Worm (Caenorhabditis elegans) whole organism, L2 larva: ENCODE results near the gene nas-25.
A peak's percentile ranks its signal among the peaks of the same experiment; 100 is the strongest.

Experiments used
- F13H6.1 ChIP-seq: sonication (generic microtip); optimal IDR thresholded peaks from 2 replicates; lab custom pipeline; 2016; ENCODE audit warnings: missing genetic modification characterization, missing compliant biosample characterization
- R02D3.7 ChIP-seq: fragments of 150-350 bp; optimal IDR thresholded peaks from 2 replicates; lab custom pipeline; 2014; ENCODE audit warnings: missing biosample characterization, missing genetic modification characterization
- Y55F3AM.14 ChIP-seq: fragments of 200-800 bp; sonication (Bioruptor generic); optimal IDR thresholded peaks from 2 replicates; lab custom pipeline; 2018; ENCODE audit warnings: mild to moderate bottlenecking, missing genetic modification characterization, missing compliant biosample characterization
- ZK546.5 ChIP-seq: sonication (generic microtip); optimal IDR thresholded peaks from 2 replicates; lab custom pipeline; 2017; ENCODE audit warnings: missing biosample characterization, missing genetic modification characterization
- alr-1 ChIP-seq: fragments of 150-350 bp; optimal IDR thresholded peaks from 2 replicates; lab custom pipeline; 2014; ENCODE audit warnings: missing biosample characterization, missing genetic modification characterization
- aly-2 ChIP-seq: fragments of 150-350 bp; optimal IDR thresholded peaks from 2 replicates; lab custom pipeline; 2014; ENCODE audit warnings: missing biosample characterization, missing genetic modification characterization
- ama-1 ChIP-seq: fragments of 150-350 bp; optimal IDR thresholded peaks from 2 replicates; lab custom pipeline; 2018; ENCODE audit warnings: inconsistent platforms
- ceh-16 ChIP-seq: fragments of 150-350 bp; optimal IDR thresholded peaks from 2 replicates; lab custom pipeline; 2014; ENCODE audit warnings: missing biosample characterization, missing genetic modification characterization
- crh-2 ChIP-seq: sonication (generic microtip); optimal IDR thresholded peaks from 2 replicates; lab custom pipeline; 2017; ENCODE audit warnings: missing biosample characterization, missing genetic modification characterization
- dmd-4 ChIP-seq: sonication (generic microtip); optimal IDR thresholded peaks from 2 replicates; lab custom pipeline; 2017; ENCODE audit warnings: missing biosample characterization, missing genetic modification characterization
- elt-1 ChIP-seq: fragments of 150-350 bp; optimal IDR thresholded peaks from 2 replicates; lab custom pipeline; 2014; ENCODE audit warnings: missing biosample characterization, missing genetic modification characterization
- fos-1 ChIP-seq: fragments of 150-350 bp; optimal IDR thresholded peaks from 2 replicates; lab custom pipeline; 2014; ENCODE audit warnings: missing biosample characterization, missing genetic modification characterization
- gmeb-1 ChIP-seq: fragments of 150-350 bp; optimal IDR thresholded peaks from 2 replicates; lab custom pipeline; 2014; ENCODE audit warnings: missing biosample characterization, missing genetic modification characterization
- lin-11 ChIP-seq: fragments of 150-350 bp; sonication (generic microtip); optimal IDR thresholded peaks from 2 replicates; lab custom pipeline; 2014; ENCODE audit warnings: missing biosample characterization, missing genetic modification characterization, inconsistent platforms, mixed read lengths
- lin-39 ChIP-seq: fragments of 150-350 bp; optimal IDR thresholded peaks from 2 replicates; lab custom pipeline; 2014; ENCODE audit warnings: missing biosample characterization, missing genetic modification reagents, missing genetic modification characterization
- lsy-2 ChIP-seq, 2 experiments: fragments of 150-350 bp in 1 of 2; sonication (generic microtip) in 1 of 2; optimal IDR thresholded peaks; 2 replicates each; lab custom pipeline; 2014 to 2017; ENCODE audit warnings: missing biosample characterization in 2 of 2, missing genetic modification characterization in 2 of 2
- mab-5 ChIP-seq: fragments of 150-350 bp; optimal IDR thresholded peaks from 2 replicates; lab custom pipeline; 2014; ENCODE audit warnings: missing biosample characterization, missing genetic modification characterization
- mbf-1 ChIP-seq: sonication (generic microtip); optimal IDR thresholded peaks from 2 replicates; lab custom pipeline; 2017; ENCODE audit warnings: missing biosample characterization, missing genetic modification characterization
- mdl-1 ChIP-seq, 2 experiments: fragments of 150-350 bp in 1 of 2; sonication (generic microtip) in 1 of 2; optimal IDR thresholded peaks; 2 replicates each; lab custom pipeline; 2017; ENCODE audit warnings: missing biosample characterization in 2 of 2, missing genetic modification characterization in 2 of 2
- nhr-10 ChIP-seq: sonication (generic microtip); optimal IDR thresholded peaks from 2 replicates; lab custom pipeline; 2017; ENCODE audit warnings: missing biosample characterization, missing genetic modification characterization
- nhr-11 ChIP-seq: fragments of 150-350 bp; optimal IDR thresholded peaks from 2 replicates; lab custom pipeline; 2014; ENCODE audit warnings: missing biosample characterization, missing genetic modification characterization
- nhr-12 ChIP-seq: fragments of 150-350 bp; optimal IDR thresholded peaks from 2 replicates; lab custom pipeline; 2014; ENCODE audit warnings: missing biosample characterization, missing genetic modification characterization
- nhr-129 ChIP-seq: fragments of 150-350 bp; optimal IDR thresholded peaks from 2 replicates; lab custom pipeline; 2014; ENCODE audit warnings: missing biosample characterization, missing genetic modification characterization
- nhr-21 ChIP-seq: fragments of 150-350 bp; optimal IDR thresholded peaks from 2 replicates; lab custom pipeline; 2014; ENCODE audit warnings: missing biosample characterization, missing genetic modification characterization
- nhr-23 ChIP-seq: fragments of 150-350 bp; optimal IDR thresholded peaks from 2 replicates; lab custom pipeline; 2014; ENCODE audit warnings: missing biosample characterization, missing genetic modification reagents, missing genetic modification characterization
- nhr-237 ChIP-seq: fragments of 150-350 bp; optimal IDR thresholded peaks from 2 replicates; lab custom pipeline; 2014; ENCODE audit warnings: missing biosample characterization, missing genetic modification characterization
- nhr-25 ChIP-seq: fragments of 150-350 bp; sonication (generic microtip); optimal IDR thresholded peaks from 3 replicates; lab custom pipeline; 2014; ENCODE audit warnings: missing biosample characterization, missing genetic modification characterization
- nhr-77 ChIP-seq: fragments of 150-350 bp; optimal IDR thresholded peaks from 2 replicates; lab custom pipeline; 2014; ENCODE audit warnings: missing biosample characterization, missing genetic modification characterization
- peb-1 ChIP-seq: fragments of 150-350 bp; optimal IDR thresholded peaks from 2 replicates; lab custom pipeline; 2014; ENCODE audit warnings: missing biosample characterization, missing genetic modification characterization
- skn-1 ChIP-seq: sonication (generic microtip); optimal IDR thresholded peaks from 2 replicates; lab custom pipeline; 2017; ENCODE audit warnings: missing biosample characterization, missing genetic modification characterization
- unc-39 ChIP-seq: fragments of 150-350 bp; optimal IDR thresholded peaks from 2 replicates; lab custom pipeline; 2014; ENCODE audit warnings: missing biosample characterization, missing genetic modification characterization
- unc-62 ChIP-seq: fragments of 150-350 bp; optimal IDR thresholded peaks from 2 replicates; lab custom pipeline; 2014; ENCODE audit warnings: missing biosample characterization, missing genetic modification reagents, missing genetic modification characterization
- zag-1 ChIP-seq: fragments of 150-350 bp; optimal IDR thresholded peaks from 2 replicates; lab custom pipeline; 2014; ENCODE audit warnings: missing biosample characterization, missing genetic modification characterization
- ztf-1 ChIP-seq: fragments of 200-800 bp; sonication (Bioruptor generic); conservative IDR thresholded peaks from 2 replicates; pipeline ENCODE4 v1.3.6; 2022; ENCODE audit warnings: missing genetic modification characterization, missing compliant biosample characterization
- ztf-11 ChIP-seq: sonication (generic microtip); optimal IDR thresholded peaks from 2 replicates; lab custom pipeline; 2017; ENCODE audit warnings: missing biosample characterization, missing genetic modification characterization
- ztf-4 ChIP-seq: fragments of 150-350 bp; optimal IDR thresholded peaks from 2 replicates; lab custom pipeline; 2014; ENCODE audit warnings: missing biosample characterization, missing genetic modification characterization

The nas-25 gene

DNA sequence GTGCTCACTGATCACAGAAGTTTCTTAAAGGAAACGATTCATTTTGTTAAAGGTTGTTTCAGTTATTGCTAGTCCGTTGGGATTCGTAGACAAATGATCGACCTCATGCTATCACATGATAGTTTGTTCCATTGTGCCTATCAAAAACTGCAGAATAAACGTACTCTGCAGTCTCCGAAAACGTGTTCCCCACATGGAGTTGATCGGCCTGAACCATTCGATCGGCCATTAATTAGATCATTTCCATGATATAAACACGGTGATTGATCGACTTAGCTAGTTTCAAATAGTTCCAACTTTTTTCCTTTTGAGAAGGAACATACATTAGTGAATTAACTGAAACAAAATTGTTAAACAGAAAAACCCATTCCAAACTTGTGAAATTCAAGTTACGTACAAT lies 3.2 kb upstream of the nas-25 start (continued):
- TF ChIP-seq nhr-21 (tag; lab: Kevin White, UChicago) (peak; percentile 92), nhr-10 (no peak), alr-1 (no peak), unc-62 (GFP tag; lab: Kevin White, UChicago) (no peak), nhr-23 (tag; lab: Kevin White, UChicago) (no peak), lin-11 (tag; lab: Kevin White, UChicago) (no peak), peb-1 (tag; lab: Kevin White, UChicago) (no peak), lsy-2 (tag; optimal IDR thresholded peaks at IDR 0.05; lab: Kevin White, UChicago) (peak in 1 of 2 experiments; percentile 10), ztf-1 (GFP tag; lab: Robert Waterston, UW) (no peak), ama-1 (no peak)

DNA sequence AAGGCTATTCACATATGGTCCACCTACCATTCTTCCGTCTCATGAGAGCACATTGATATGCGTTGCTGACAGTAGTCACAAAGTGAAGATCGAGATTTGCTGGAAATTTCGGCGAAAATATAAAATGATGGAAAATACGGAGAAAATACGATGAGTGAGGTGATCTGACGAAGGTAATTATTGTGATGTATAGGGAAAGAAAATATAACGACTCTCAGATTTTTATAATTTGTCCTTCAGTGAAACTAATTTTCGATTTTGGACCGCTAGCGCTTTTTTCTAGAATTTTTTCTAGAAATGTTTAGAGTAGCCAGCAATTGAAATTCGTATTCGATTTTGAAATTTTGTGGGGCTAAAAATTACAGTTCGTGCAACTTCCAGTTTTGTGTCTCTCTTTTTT lies 3.3 kb downstream of the nas-25 start, which contains the start of gene F46C5.2:
Gene F46C5.2, minus strand, starts transcription at position 101 of the 400 bp plus-strand sequence.
- TF ChIP-seq zag-1 (tag; lab: Kevin White, UChicago) (no peak), nhr-25 (no peak), ztf-11 (tag; lab: Kevin White, UChicago) (no peak), R02D3.7 (no peak), unc-62 (GFP tag; lab: Kevin White, UChicago) (no peak), nhr-12 (tag; lab: Kevin White, UChicago) (no peak), nhr-237 (no peak), ceh-16 (no peak), mab-5 (no peak), nhr-21 (tag; lab: Kevin White, UChicago) (no peak), crh-2 (tag; lab: Kevin White, UChicago) (no peak), unc-39 (tag; lab: Kevin White, UChicago) (no peak), fos-1 (tag; lab: Kevin White, UChicago) (no peak), ama-1 (no peak), gmeb-1 (tag; lab: Kevin White, UChicago) (no peak), aly-2 (tag; lab: Kevin White, UChicago) (no peak), nhr-10 (no peak), lin-11 (tag; lab: Kevin White, UChicago) (no peak), nhr-77 (tag; lab: Kevin White, UChicago) (no peak)

DNA sequence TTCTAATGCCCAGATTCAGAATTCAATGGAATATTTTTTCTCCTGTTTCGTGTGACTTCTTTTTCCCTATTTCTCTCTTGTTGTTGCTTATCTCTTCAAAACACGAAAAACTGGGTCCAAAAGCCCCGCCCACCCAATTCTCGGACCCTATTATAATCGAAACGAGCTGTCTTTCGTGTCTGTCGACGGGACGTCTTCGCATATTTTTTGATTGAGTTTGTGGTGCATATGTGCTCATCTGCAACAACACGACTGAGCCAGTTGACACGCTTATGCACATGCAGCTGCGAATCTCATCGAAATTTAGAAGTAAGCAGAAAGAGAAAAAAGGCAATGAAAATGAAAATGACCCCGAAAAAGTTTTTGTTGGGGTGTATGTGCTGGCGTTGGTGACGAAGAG lies 5.0 kb downstream of the nas-25 start:
- TF ChIP-seq aly-2 (tag; lab: Kevin White, UChicago) (no peak), ama-1 (no peak), crh-2 (tag; lab: Kevin White, UChicago) (no peak), skn-1 (no peak), nhr-129 (tag; lab: Kevin White, UChicago) (no peak), unc-39 (tag; lab: Kevin White, UChicago) (no peak), lsy-2 (tag; optimal IDR thresholded peaks at IDR 0.05; lab: Kevin White, UChicago) (no peak), mbf-1 (no peak), nhr-25 (no peak), gmeb-1 (tag; lab: Kevin White, UChicago) (no peak), dmd-4 (tag; lab: Kevin White, UChicago) (no peak), mdl-1 (tag; optimal IDR thresholded peaks at IDR 0.05; lab: Kevin White, UChicago) (no peak), Y55F3AM.14 (no peak), unc-62 (GFP tag; lab: Kevin White, UChicago) (no peak)

DNA sequence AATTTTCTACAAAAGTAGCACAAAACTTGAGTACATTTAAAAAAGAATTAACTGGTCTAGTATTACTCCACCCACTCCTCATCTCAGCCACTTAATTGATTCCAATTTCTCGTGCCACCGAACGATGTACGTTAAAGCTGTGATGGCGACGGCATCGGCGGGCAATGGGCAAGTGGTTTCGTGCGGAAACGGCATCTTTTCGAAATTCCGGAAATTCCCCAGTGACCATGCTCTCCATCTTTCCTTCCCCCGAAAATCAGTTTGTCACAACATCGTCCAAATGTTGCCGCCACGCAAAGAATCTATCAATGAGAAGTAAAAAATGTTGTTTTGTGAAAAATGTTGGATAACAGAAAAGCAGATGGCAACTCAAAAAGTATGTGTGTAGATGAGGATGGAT lies 7.1 kb downstream of the nas-25 start:
- TF ChIP-seq nhr-12 (tag; lab: Kevin White, UChicago), result no peak
- TF ChIP-seq nhr-21 (tag; lab: Kevin White, UChicago), result no peak
- TF ChIP-seq nhr-11 (tag; lab: Kevin White, UChicago), result no peak

DNA sequence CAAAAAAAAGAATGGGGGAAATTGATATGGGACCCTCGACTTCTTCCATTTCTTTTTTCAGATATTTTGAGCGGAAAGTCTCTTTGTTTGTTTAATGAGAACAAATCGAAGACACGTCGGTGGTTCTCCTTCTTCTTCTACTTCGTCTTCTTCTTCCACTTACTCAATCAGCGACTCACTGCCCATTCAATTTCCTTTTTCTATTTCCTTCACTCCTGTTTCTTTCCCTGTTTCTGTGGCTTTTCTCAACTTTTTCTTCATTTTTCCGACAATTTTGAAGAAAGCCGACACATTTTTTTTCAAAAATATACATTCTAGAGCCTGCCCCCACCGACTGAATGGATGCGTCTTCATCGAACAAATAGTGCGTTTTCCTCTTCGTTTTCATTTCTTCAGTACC lies 10.0 kb downstream of the nas-25 start, which contains the start of gene F46C5.4:
Gene F46C5.4, plus strand, starts transcription at position 222 of the 400 bp plus-strand sequence.
- TF ChIP-seq F13H6.1 (tag; lab: Kevin White, UChicago), result no peak
- TF ChIP-seq ztf-11 (tag; lab: Kevin White, UChicago), result no peak
- no peak for TF ChIP-seq elt-1 (tag; lab: Kevin White, UChicago)
- TF ChIP-seq lin-39, result no peak
- TF ChIP-seq ztf-1 (GFP tag; lab: Robert Waterston, UW), result no peak
- no peak for TF ChIP-seq mbf-1
- no peak for TF ChIP-seq ztf-4
- no peak for TF ChIP-seq unc-62 (GFP tag; lab: Kevin White, UChicago)
- TF ChIP-seq peb-1 (tag; lab: Kevin White, UChicago), result no peak
- no peak for TF ChIP-seq lin-11 (tag; lab: Kevin White, UChicago)
- no peak for TF ChIP-seq mdl-1 (tag; optimal IDR thresholded peaks at IDR 0.05; lab: Kevin White, UChicago)
- no peak for TF ChIP-seq nhr-10
- TF ChIP-seq ZK546.5 (tag; lab: Kevin White, UChicago), result no peak
